Worm (Caenorhabditis elegans) whole organism, L3 larva: Measurements from ENCODE around the gene ztf-20.

ENCODE experiments used
- ceh-9 ChIP-seq: sonication (generic microtip); optimal IDR thresholded peaks from 2 replicates; lab custom pipeline; 2018; ENCODE audit warnings: missing biosample characterization, missing genetic modification characterization
- elt-2 ChIP-seq: sonication (generic microtip); optimal IDR thresholded peaks from 2 replicates; lab custom pipeline; 2016; ENCODE audit warnings: missing genetic modification reagents, mild to moderate bottlenecking, missing genetic modification characterization, missing compliant biosample characterization
- fos-1 ChIP-seq: fragments of 150-350 bp; optimal IDR thresholded peaks from 2 replicates; lab custom pipeline; 2014; ENCODE audit warnings: missing biosample characterization, missing genetic modification characterization
- nfya-1 ChIP-seq: sonication (generic microtip); optimal IDR thresholded peaks from 2 replicates; lab custom pipeline; 2017; ENCODE audit warnings: missing genetic modification characterization, mild to moderate bottlenecking, missing compliant biosample characterization, antibody characterized with exemption, moderate library complexity; ENCODE audit not compliant: insufficient read depth
- nhr-11 ChIP-seq: fragments of 150-350 bp; optimal IDR thresholded peaks from 2 replicates; lab custom pipeline; 2014; ENCODE audit warnings: missing biosample characterization, missing genetic modification characterization
- nhr-12 ChIP-seq: fragments of 150-350 bp; optimal IDR thresholded peaks from 2 replicates; lab custom pipeline; 2014; ENCODE audit warnings: missing biosample characterization, missing genetic modification characterization
- nhr-28 ChIP-seq: fragments of 150-350 bp; optimal IDR thresholded peaks from 2 replicates; lab custom pipeline; 2014; ENCODE audit warnings: missing biosample characterization, missing genetic modification characterization
- unc-39 ChIP-seq: sonication (generic microtip); optimal IDR thresholded peaks from 4 replicates; lab custom pipeline; 2017; ENCODE audit warnings: missing biosample characterization, missing genetic modification characterization

ce11 chrV:18969590-18970105 is 9.7 kb upstream of the ztf-20 start, which contains the start of gene Y39B6A.42:
- no peak for TF ChIP-seq nhr-11 (tag; lab: Kevin White, UChicago)
- TF ChIP-seq nfya-1 (tag; lab: Kevin White, UChicago): no peak
- TF ChIP-seq fos-1 (tag; lab: Kevin White, UChicago): no peak
- no peak for TF ChIP-seq nhr-28 (tag; lab: Kevin White, UChicago)
- TF ChIP-seq nhr-12: no peak
- TF ChIP-seq unc-39 (tag; lab: Kevin White, UChicago): no peak
- no peak for TF ChIP-seq elt-2 (tag; lab: Kevin White, UChicago)
- no peak for TF ChIP-seq ceh-9 (tag; lab: Kevin White, UChicago)
